Worm (Caenorhabditis elegans) whole organism, L1 larva: ENCODE data around the gene gldi-3.

Experiments
- dpl-1 ChIP-seq, 3 experiments: fragments of 150-350 bp in 2 of 3; sonication (generic microtip) in 1 of 3; optimal IDR thresholded peaks; 2 replicates each; lab custom pipeline; 2014 to 2017; ENCODE audit warnings: missing biosample characterization in 3 of 3, missing genetic modification characterization in 3 of 3, missing genetic modification reagents in 3 of 3
- egl-13 ChIP-seq: sonication (generic microtip); optimal IDR thresholded peaks from 2 replicates; lab custom pipeline; 2016; ENCODE audit warnings: missing genotype, missing genetic modification reagents, missing genetic modification characterization, missing compliant biosample characterization
- elt-3 ChIP-seq, 6 experiments: fragments of 150-350 bp in 1 of 6; sonication (generic microtip); optimal IDR thresholded peaks; 2 replicates each; lab custom pipeline; 2017 to 2018; ENCODE audit warnings: missing biosample characterization in 6 of 6, missing genetic modification characterization in 6 of 6, inconsistent platforms in 1 of 6
- fkh-10 ChIP-seq: sonication (generic microtip); optimal IDR thresholded peaks from 2 replicates; lab custom pipeline; 2017; ENCODE audit warnings: missing biosample characterization, missing genetic modification reagents, missing genetic modification characterization
- nhr-12 ChIP-seq: sonication (generic microtip); optimal IDR thresholded peaks from 2 replicates; lab custom pipeline; 2017; ENCODE audit warnings: missing biosample characterization, missing genetic modification characterization
- nhr-76 ChIP-seq: sonication (generic microtip); optimal IDR thresholded peaks from 2 replicates; lab custom pipeline; 2017; ENCODE audit warnings: missing biosample characterization, missing genetic modification characterization
- tbx-2 ChIP-seq: sonication (generic microtip); optimal IDR thresholded peaks from 2 replicates; lab custom pipeline; 2016; ENCODE audit warnings: missing genetic modification characterization, missing compliant biosample characterization
- unc-62 ChIP-seq: fragments of 150-350 bp; optimal IDR thresholded peaks from 2 replicates; lab custom pipeline; 2014; ENCODE audit warnings: missing biosample characterization, missing genetic modification reagents, missing genetic modification characterization

- TF ChIP-seq nhr-12 (tag; lab: Kevin White, UChicago) (no peak), dpl-1 (GFP tag; optimal IDR thresholded peaks at IDR 0.05; lab: Kevin White, UChicago) (no peak), tbx-2 (no peak), nhr-76 (no peak), egl-13 (tag; lab: Kevin White, UChicago) (no peak), unc-62 (GFP tag; lab: Kevin White, UChicago) (no peak), elt-3 (tag; optimal IDR thresholded peaks at IDR 0.05; lab: Kevin White, UChicago) (no peak), fkh-10 (GFP tag; lab: Kevin White, UChicago) (no peak)
Measured at ce11 chrII:9262845-9263402, 17.0 kb downstream of the gldi-3 start.
